Worm (Caenorhabditis elegans): ENCODE results near the gene Y6E2A.4.

Y6E2A.4 gene

DNA sequence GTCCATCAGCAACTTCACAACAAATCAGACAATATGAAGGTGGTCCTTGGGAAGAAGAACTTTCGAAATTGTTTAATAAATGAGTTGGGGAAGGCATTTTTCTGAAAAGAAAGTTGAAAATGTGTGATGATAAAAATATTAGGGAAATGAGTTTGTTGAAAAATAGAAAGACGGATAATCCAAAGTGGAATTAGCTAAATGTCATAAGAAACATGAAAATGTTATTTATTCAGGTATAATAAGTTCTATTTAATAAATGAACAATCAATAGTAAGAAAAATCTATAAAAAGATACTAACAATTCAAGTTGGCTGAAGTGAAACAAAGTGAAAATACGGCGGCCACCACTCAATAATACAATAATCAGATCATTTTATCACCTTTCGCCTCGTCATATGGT is 14.3 kb downstream of the Y6E2A.4 start, which contains the start of gene nhr-53:
TSS of gene nhr-53 (minus strand) at position 101 of the 400 bp plus-strand sequence.
- TF ChIP-seq sdc-2 (tag; optimal IDR thresholded peaks at IDR 0.05) (no peak), F13H6.1 (tag; optimal IDR thresholded peaks at IDR 0.05) (no peak), hlh-8 (tag; optimal IDR thresholded peaks at IDR 0.05) (no peak), pha-4 (tag; optimal IDR thresholded peaks at IDR 0.05) (no peak), ceh-9 (tag; optimal IDR thresholded peaks at IDR 0.05) (no peak), madf-2 (tag; optimal IDR thresholded peaks at IDR 0.05) (no peak), eyg-1 (tag; optimal IDR thresholded peaks at IDR 0.05) (no peak), nfya-1 (tag; optimal IDR thresholded peaks at IDR 0.05) (no peak)

ce11 chrV:15699799-15700198 is 16.8 kb downstream of the Y6E2A.4 start, which contains the start of gene nhr-199:
TSS of gene nhr-199 (minus strand) at chrV:15699899.
- TF ChIP-seq nhr-232 (tag; optimal IDR thresholded peaks at IDR 0.05) = no peak
- no peak for TF ChIP-seq dve-1 (tag; optimal IDR thresholded peaks at IDR 0.05)
- no peak for TF ChIP-seq ceh-22 (tag; optimal IDR thresholded peaks at IDR 0.05)
- TF ChIP-seq pqm-1 (tag; optimal IDR thresholded peaks at IDR 0.05) = no peak
- TF ChIP-seq nhr-11 (tag; optimal IDR thresholded peaks at IDR 0.05) = no peak
- no peak for TF ChIP-seq ama-1 (optimal IDR thresholded peaks at IDR 0.05)
- no peak for TF ChIP-seq gmeb-2 (tag; optimal IDR thresholded peaks at IDR 0.05)
- no peak for TF ChIP-seq mec-3 (tag; optimal IDR thresholded peaks at IDR 0.05; ENCODE audit: borderline replicate concordance)
- no peak for TF ChIP-seq ceh-2 (tag; optimal IDR thresholded peaks at IDR 0.05)
- TF ChIP-seq ztf-16 (tag; optimal IDR thresholded peaks at IDR 0.05) = no peak
- no peak for TF ChIP-seq lim-6 (tag; optimal IDR thresholded peaks at IDR 0.05)

- TF ChIP-seq odd-2 (tag; optimal IDR thresholded peaks at IDR 0.05) (no peak), dve-1 (tag; optimal IDR thresholded peaks at IDR 0.05) (no peak), F13H6.1 (tag; optimal IDR thresholded peaks at IDR 0.05) (no peak), fax-1 (tag; optimal IDR thresholded peaks at IDR 0.05) (no peak), lim-6 (tag; optimal IDR thresholded peaks at IDR 0.05) (no peak), ahr-1 (tag; optimal IDR thresholded peaks at IDR 0.05) (no peak), npax-4 (tag; optimal IDR thresholded peaks at IDR 0.05) (no peak), elt-4 (tag; optimal IDR thresholded peaks at IDR 0.05) (no peak), sox-4 (tag; optimal IDR thresholded peaks at IDR 0.05) (no peak), pqm-1 (tag; optimal IDR thresholded peaks at IDR 0.05) (no peak), ceh-31 (tag; optimal IDR thresholded peaks at IDR 0.05) (no peak), unc-42 (tag; optimal IDR thresholded peaks at IDR 0.05) (no peak), Y22D7AL.16 (tag; optimal IDR thresholded peaks at IDR 0.05) (no peak), pag-3 (tag; optimal IDR thresholded peaks at IDR 0.05; ENCODE audit: borderline replicate concordance) (no peak), syd-9 (tag; optimal IDR thresholded peaks at IDR 0.05) (no peak), K02D7.2 (tag; optimal IDR thresholded peaks at IDR 0.05) (no peak), nfya-1 (tag; optimal IDR thresholded peaks at IDR 0.05) (no peak), mec-3 (tag; optimal IDR thresholded peaks at IDR 0.05; ENCODE audit: borderline replicate concordance) (no peak), tbx-2 (tag; optimal IDR thresholded peaks at IDR 0.05) (no peak)
These were observed 18.5 kb downstream of the Y6E2A.4 start, which contains the start of gene srx-29 for ce11 chrV:15698099-15698498. TSS of gene srx-29 (minus strand) at chrV:15698199.

DNA sequence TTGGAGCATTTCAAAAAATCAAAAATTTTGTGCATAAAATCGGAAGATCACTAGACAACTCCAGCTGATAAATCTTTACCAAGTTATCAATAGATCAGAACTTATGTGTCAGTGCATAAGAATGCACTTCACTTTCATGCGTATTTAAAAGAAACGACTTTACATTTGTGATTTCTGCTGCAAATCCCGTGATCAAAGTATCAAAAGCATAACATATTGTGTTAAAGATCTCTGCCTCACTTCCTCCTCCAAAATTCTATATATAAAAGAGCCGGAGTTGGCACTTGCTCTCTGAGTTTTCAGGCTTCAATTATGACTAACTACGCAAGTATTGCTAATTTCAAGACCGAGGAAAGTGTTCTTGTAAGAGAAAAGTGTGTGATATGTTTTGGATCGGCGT is 22.9 kb downstream of the Y6E2A.4 start, which contains the start of gene nhr-198:
TSS of gene nhr-198 (plus strand) at position 313 of the 400 bp plus-strand sequence.
- no peak for TF ChIP-seq ceh-34 (tag; optimal IDR thresholded peaks at IDR 0.05)
- TF ChIP-seq pqm-1 (tag; optimal IDR thresholded peaks at IDR 0.05) = no peak
- no peak for TF ChIP-seq ceh-14 (tag; optimal IDR thresholded peaks at IDR 0.05)
- TF ChIP-seq F13H6.1 (tag; optimal IDR thresholded peaks at IDR 0.05) = no peak
- TF ChIP-seq nfya-1 (tag; optimal IDR thresholded peaks at IDR 0.05) = no peak
- no peak for TF ChIP-seq fkh-6 (tag; optimal IDR thresholded peaks at IDR 0.05)
- TF ChIP-seq nhr-232 (tag; optimal IDR thresholded peaks at IDR 0.05) = no peak
- TF ChIP-seq ttx-3 (tag; optimal IDR thresholded peaks at IDR 0.05) = no peak
- no peak for TF ChIP-seq pros-1 (tag; optimal IDR thresholded peaks at IDR 0.05)
- TF ChIP-seq hlh-15 (tag; optimal IDR thresholded peaks at IDR 0.05) = no peak
- no peak for TF ChIP-seq hlh-8 (tag; optimal IDR thresholded peaks at IDR 0.05)
- TF ChIP-seq ceh-6 (GFP tag; optimal IDR thresholded peaks at IDR 0.05) = no peak
- TF ChIP-seq ceh-19 (GFP tag; optimal IDR thresholded peaks at IDR 0.05) = no peak
- TF ChIP-seq ama-1 (optimal IDR thresholded peaks at IDR 0.05) = no peak
- TF ChIP-seq pax-1 (tag; optimal IDR thresholded peaks at IDR 0.05) = no peak
- no peak for TF ChIP-seq sox-2 (GFP tag; IDR thresholded peaks at IDR 0.05)
- TF ChIP-seq fax-1 (tag; optimal IDR thresholded peaks at IDR 0.05) = no peak
- no peak for TF ChIP-seq T23F11.4 (GFP tag; optimal IDR thresholded peaks at IDR 0.05)
- no peak for TF ChIP-seq ets-4 (tag; optimal IDR thresholded peaks at IDR 0.05)
- TF ChIP-seq elt-2 (tag; optimal IDR thresholded peaks at IDR 0.05) = no peak
